Worm (Caenorhabditis elegans) whole organism, L2 larva: ENCODE measurements around the gene F09C6.16.

Experiments used
- ama-1 ChIP-seq: fragments of 150-350 bp; optimal IDR thresholded peaks from 2 replicates; lab custom pipeline; 2018; ENCODE audit warnings: inconsistent platforms
- ceh-16 ChIP-seq: fragments of 150-350 bp; optimal IDR thresholded peaks from 2 replicates; lab custom pipeline; 2014; ENCODE audit warnings: missing biosample characterization, missing genetic modification characterization
- dmd-4 ChIP-seq: sonication (generic microtip); optimal IDR thresholded peaks from 2 replicates; lab custom pipeline; 2017; ENCODE audit warnings: missing biosample characterization, missing genetic modification characterization
- elt-3 ChIP-seq: sonication (generic microtip); optimal IDR thresholded peaks from 2 replicates; lab custom pipeline; 2017; ENCODE audit warnings: missing biosample characterization, missing genetic modification characterization
- lin-11 ChIP-seq: fragments of 150-350 bp; sonication (generic microtip); optimal IDR thresholded peaks from 2 replicates; lab custom pipeline; 2014; ENCODE audit warnings: missing biosample characterization, missing genetic modification characterization, inconsistent platforms, mixed read lengths
- lin-13 ChIP-seq: fragments of 150-350 bp; optimal IDR thresholded peaks from 2 replicates; lab custom pipeline; 2014; ENCODE audit warnings: missing biosample characterization, missing genetic modification reagents, missing genetic modification characterization
- lin-39 ChIP-seq: fragments of 150-350 bp; optimal IDR thresholded peaks from 2 replicates; lab custom pipeline; 2014; ENCODE audit warnings: missing biosample characterization, missing genetic modification reagents, missing genetic modification characterization
- mab-5 ChIP-seq: fragments of 150-350 bp; optimal IDR thresholded peaks from 2 replicates; lab custom pipeline; 2014; ENCODE audit warnings: missing biosample characterization, missing genetic modification characterization
- mdl-1 ChIP-seq, 2 experiments: fragments of 150-350 bp in 1 of 2; sonication (generic microtip) in 1 of 2; optimal IDR thresholded peaks; 2 replicates each; lab custom pipeline; 2017; ENCODE audit warnings: missing biosample characterization in 2 of 2, missing genetic modification characterization in 2 of 2
- nhr-21 ChIP-seq: fragments of 150-350 bp; optimal IDR thresholded peaks from 2 replicates; lab custom pipeline; 2014; ENCODE audit warnings: missing biosample characterization, missing genetic modification characterization
- nhr-237 ChIP-seq: fragments of 150-350 bp; optimal IDR thresholded peaks from 2 replicates; lab custom pipeline; 2014; ENCODE audit warnings: missing biosample characterization, missing genetic modification characterization
- skn-1 ChIP-seq: sonication (generic microtip); optimal IDR thresholded peaks from 2 replicates; lab custom pipeline; 2017; ENCODE audit warnings: missing biosample characterization, missing genetic modification characterization
- snpc-4 ChIP-seq: fragments of 150-350 bp; optimal IDR thresholded peaks from 2 replicates; lab custom pipeline; 2014; ENCODE audit warnings: missing biosample characterization, missing genetic modification characterization
- ztf-1 ChIP-seq: fragments of 200-800 bp; sonication (Bioruptor generic); conservative IDR thresholded peaks from 2 replicates; pipeline ENCODE4 v1.3.6; 2022; ENCODE audit warnings: missing genetic modification characterization, missing compliant biosample characterization

- TF ChIP-seq lin-13 = no peak
- no peak for TF ChIP-seq snpc-4 (tag; lab: Kevin White, UChicago)
- TF ChIP-seq nhr-21 = no peak
- no peak for TF ChIP-seq ceh-16
- no peak for TF ChIP-seq ztf-1 (GFP tag; lab: Robert Waterston, UW)
- TF ChIP-seq elt-3 (tag; lab: Kevin White, UChicago) = no peak
- TF ChIP-seq mab-5 (tag; lab: Kevin White, UChicago) = no peak
- no peak for TF ChIP-seq skn-1 (tag; lab: Kevin White, UChicago)
- TF ChIP-seq nhr-237 (tag; lab: Kevin White, UChicago) = no peak
- TF ChIP-seq lin-39 (tag; lab: Kevin White, UChicago) = no peak
- TF ChIP-seq dmd-4 = no peak
- TF ChIP-seq mdl-1 (tag; optimal IDR thresholded peaks at IDR 0.05; lab: Kevin White, UChicago) = no peak
- TF ChIP-seq lin-11 (tag; lab: Kevin White, UChicago) = no peak
- no peak for TF ChIP-seq ama-1
Observed at ce11 chrV:16951504-16951903, 41.7 kb upstream of the F09C6.16 start, which contains the start of gene clec-238.
